Fruit fly (Drosophila melanogaster) whole organism, pupa: Measurements from ENCODE around the gene CG45491.
"Not testable (repeated sequence)": the region's sequence is repeated elsewhere in the genome, so short reads cannot be mapped to it uniquely, and the experiment has no call there.

ENCODE experiments used
- CG10348 ChIP-seq: fragments of 200-800 bp; sonication (Bioruptor generic); IDR thresholded peaks from 2 replicates; pipeline ENCODE4 v1.3.6; 2022; ENCODE audit warnings: missing biosample characterization, missing genetic modification characterization
- CG12605 ChIP-seq: fragments of 200-800 bp; sonication (Bioruptor generic); IDR thresholded peaks from 2 replicates; pipeline ENCODE4 v1.3.6; 2022; ENCODE audit warnings: missing biosample characterization, missing genetic modification characterization
- CG13204 ChIP-seq: fragments of 200-800 bp; sonication (Bioruptor generic); optimal IDR thresholded peaks from 2 replicates; lab custom pipeline; 2018; ENCODE audit warnings: missing biosample characterization, mild to moderate bottlenecking, missing genetic modification characterization, moderate library complexity
- CG14655 ChIP-seq: fragments of 200-800 bp; sonication (Bioruptor generic); optimal IDR thresholded peaks from 3 replicates; lab custom pipeline; 2017; ENCODE audit warnings: mild to moderate bottlenecking, missing biosample characterization, missing genetic modification reagents, missing genetic modification characterization
- CG15710 ChIP-seq: fragments of 200-800 bp; sonication (Bioruptor generic); optimal IDR thresholded peaks from 2 replicates; lab custom pipeline; 2018; ENCODE audit warnings: missing biosample characterization, mild to moderate bottlenecking, missing genetic modification characterization, moderate library complexity
- CG17806 ChIP-seq: fragments of 200-800 bp; sonication (Bioruptor generic); optimal IDR thresholded peaks from 2 replicates; lab custom pipeline; 2018; ENCODE audit warnings: missing biosample characterization, mild to moderate bottlenecking, missing genetic modification characterization, moderate library complexity
- CG32121 ChIP-seq: fragments of 200-800 bp; sonication (Bioruptor generic); IDR thresholded peaks from 2 replicates; pipeline ENCODE4 v1.3.6; 2022; ENCODE audit warnings: missing biosample characterization, missing genetic modification characterization
- CG34367 ChIP-seq: fragments of 200-800 bp; sonication (Bioruptor generic); optimal IDR thresholded peaks from 2 replicates; lab custom pipeline; 2018; ENCODE audit warnings: missing biosample characterization, mild to moderate bottlenecking, missing genetic modification characterization
- CG4496 ChIP-seq: fragments of 200-800 bp; sonication (Bioruptor generic); IDR thresholded peaks from 3 replicates; pipeline ENCODE4 v1.3.6; 2022; ENCODE audit warnings: missing biosample characterization, missing genetic modification characterization
- CG8159 ChIP-seq: fragments of 200-800 bp; sonication (Bioruptor generic); optimal IDR thresholded peaks from 3 replicates; lab custom pipeline; 2018; ENCODE audit warnings: missing biosample characterization, mild to moderate bottlenecking, missing genetic modification characterization, moderate library complexity
- CG8301 ChIP-seq: fragments of 200-800 bp; sonication (Bioruptor generic); optimal IDR thresholded peaks from 2 replicates; lab custom pipeline; 2018; ENCODE audit warnings: missing biosample characterization, mild to moderate bottlenecking, missing genetic modification characterization
- CG9948 ChIP-seq: fragments of 200-800 bp; sonication (Bioruptor generic); optimal IDR thresholded peaks from 2 replicates; lab custom pipeline; 2018; ENCODE audit warnings: missing biosample characterization, mild to moderate bottlenecking, missing genetic modification characterization, moderate library complexity
- D1 ChIP-seq: fragments of 200-800 bp; sonication (Bioruptor generic); optimal IDR thresholded peaks from 2 replicates; lab custom pipeline; 2018; ENCODE audit warnings: missing biosample characterization, mild to moderate bottlenecking, missing genetic modification characterization, moderate library complexity
- Ets98B ChIP-seq: fragments of 200-800 bp; sonication (Bioruptor generic); IDR thresholded peaks from 2 replicates; pipeline ENCODE4 v1.3.6; 2022; ENCODE audit warnings: missing biosample characterization, missing genetic modification characterization
- Pif1A ChIP-seq: fragments of 200-800 bp; sonication (Bioruptor generic); optimal IDR thresholded peaks from 3 replicates; lab custom pipeline; 2016; ENCODE audit warnings: missing biosample characterization, missing genetic modification characterization
- Pif1B ChIP-seq: fragments of 200-800 bp; sonication (Bioruptor generic); optimal IDR thresholded peaks from 3 replicates; lab custom pipeline; 2016; ENCODE audit warnings: missing biosample characterization, missing genetic modification characterization
- Snoo ChIP-seq: fragments of 200-800 bp; sonication (Bioruptor generic); optimal IDR thresholded peaks from 3 replicates; lab custom pipeline; 2017; ENCODE audit warnings: missing biosample characterization, mild to moderate bottlenecking, missing genetic modification characterization, inconsistent platforms
- fd96Ca ChIP-seq: fragments of 200-800 bp; sonication (Bioruptor generic); IDR thresholded peaks from 3 replicates; pipeline ENCODE4 v1.3.6; 2022; ENCODE audit warnings: missing biosample characterization, missing genetic modification characterization
- gl ChIP-seq: fragments of 200-800 bp; sonication (Bioruptor generic); optimal IDR thresholded peaks from 2 replicates; lab custom pipeline; 2018; ENCODE audit warnings: missing biosample characterization, mild to moderate bottlenecking, missing genetic modification characterization
- rn ChIP-seq: fragments of 200-800 bp; sonication (Bioruptor generic); IDR thresholded peaks from 2 replicates; pipeline ENCODE4 v1.3.6; 2022; ENCODE audit warnings: missing biosample characterization, missing genetic modification characterization

CG45491 gene

DNA sequence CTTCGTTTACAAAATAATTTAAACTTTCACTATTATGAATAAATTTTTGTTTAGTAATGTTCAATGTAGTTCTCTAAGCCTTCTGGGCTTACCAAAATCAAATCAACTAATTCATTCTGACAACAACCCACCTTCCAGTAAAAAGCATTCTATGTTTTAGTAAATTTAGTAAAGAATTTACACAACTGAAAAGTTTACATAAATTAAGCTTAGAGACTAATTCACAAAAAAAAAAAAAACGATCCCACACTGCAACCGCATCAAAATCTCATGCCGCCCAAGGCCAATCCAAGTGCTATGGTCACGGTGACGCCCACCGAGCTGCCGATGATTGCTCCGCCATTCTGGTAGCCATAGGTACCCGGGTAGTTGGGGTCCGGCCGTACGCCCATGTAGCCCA is 10.0 kb upstream of the CG45491 start, which contains the start of gene CG45493:
Gene CG45493, minus strand, starts transcription at position 101 of the 400 bp plus-strand sequence.
- TF ChIP-seq CG12605 (GFP tag; lab: Robert Waterston, UW); Pif1A (GFP tag; lab: Kevin White, UChicago); fd96Ca (GFP tag; lab: Robert Waterston, UW): not testable (repeated sequence)

dm6 chrX:19944047-19944446 is 5.3 kb upstream of the CG45491 start, which contains the start of gene CG45492:
TSS of gene CG45492 (minus strand) at chrX:19944147.
- TF ChIP-seq CG10348 (GFP tag; lab: Robert Waterston, UW); D1 (tag; lab: Kevin White, UChicago); CG9948 (tag; lab: Kevin White, UChicago): not testable (repeated sequence)

dm6 chrX:19934194-19934593 is 4.6 kb downstream of the CG45491 start, which contains the start of gene CG45490:
TSS of gene CG45490 (minus strand) at chrX:19934294.
- TF ChIP-seq CG14655 (GFP tag; lab: Kevin White, UChicago); CG9948 (tag; lab: Kevin White, UChicago); Snoo (tag; lab: Kevin White, UChicago): not testable (repeated sequence)

DNA sequence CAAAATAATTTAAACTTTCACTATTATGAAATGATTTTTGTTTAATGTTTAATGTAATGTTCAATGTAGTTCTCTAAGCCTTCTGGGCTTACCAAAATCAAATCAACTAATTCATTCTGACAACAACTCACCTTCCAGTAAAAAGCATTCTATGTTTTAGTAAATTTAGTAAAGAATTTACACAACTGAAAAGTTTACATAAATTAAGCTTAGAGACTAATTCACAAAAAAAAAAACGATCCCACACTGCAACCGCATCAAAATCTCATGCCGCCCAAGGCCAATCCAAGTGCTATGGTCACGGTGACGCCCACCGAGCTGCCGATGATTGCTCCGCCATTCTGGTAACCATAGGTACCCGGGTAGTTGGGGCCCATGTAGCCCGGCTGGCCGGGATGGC is 9.7 kb downstream of the CG45491 start, which contains the start of gene CG45489:
Gene CG45489, minus strand, starts transcription at position 101 of the 400 bp plus-strand sequence.
- not testable (repeated sequence) for TF ChIP-seq CG8159 (tag; lab: Kevin White, UChicago); CG10348 (GFP tag; lab: Robert Waterston, UW); CG34367 (tag; lab: Kevin White, UChicago)

DNA sequence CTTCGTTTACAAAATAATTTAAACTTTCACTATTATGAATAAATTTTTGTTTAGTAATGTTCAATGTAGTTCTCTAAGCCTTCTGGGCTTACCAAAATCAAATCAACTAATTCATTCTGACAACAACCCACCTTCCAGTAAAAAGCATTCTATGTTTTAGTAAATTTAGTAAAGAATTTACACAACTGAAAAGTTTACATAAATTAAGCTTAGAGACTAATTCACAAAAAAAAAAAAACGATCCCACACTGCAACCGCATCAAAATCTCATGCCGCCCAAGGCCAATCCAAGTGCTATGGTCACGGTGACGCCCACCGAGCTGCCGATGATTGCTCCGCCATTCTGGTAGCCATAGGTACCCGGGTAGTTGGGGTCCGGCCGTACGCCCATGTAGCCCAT is 18.5 kb downstream of the CG45491 start, which contains the start of gene CG45488:
Gene CG45488, minus strand, starts transcription at position 101 of the 400 bp plus-strand sequence.
- not testable (repeated sequence) for TF ChIP-seq CG10348 (GFP tag; lab: Robert Waterston, UW); Pif1A (GFP tag; lab: Kevin White, UChicago); CG4496
- TF ChIP-seq, all 21 proteins: peak for 0; not testable (repeated sequence) for 21

- TF ChIP-seq gl (tag; lab: Kevin White, UChicago); CG12605 (GFP tag; lab: Robert Waterston, UW); CG9948 (tag; lab: Kevin White, UChicago): not testable (repeated sequence)
These were observed 23.6 kb downstream of the CG45491 start, which contains the start of gene CG45487 for dm6 chrX:19915181-19915580. TSS of gene CG45487 (minus strand) at chrX:19915281.

DNA sequence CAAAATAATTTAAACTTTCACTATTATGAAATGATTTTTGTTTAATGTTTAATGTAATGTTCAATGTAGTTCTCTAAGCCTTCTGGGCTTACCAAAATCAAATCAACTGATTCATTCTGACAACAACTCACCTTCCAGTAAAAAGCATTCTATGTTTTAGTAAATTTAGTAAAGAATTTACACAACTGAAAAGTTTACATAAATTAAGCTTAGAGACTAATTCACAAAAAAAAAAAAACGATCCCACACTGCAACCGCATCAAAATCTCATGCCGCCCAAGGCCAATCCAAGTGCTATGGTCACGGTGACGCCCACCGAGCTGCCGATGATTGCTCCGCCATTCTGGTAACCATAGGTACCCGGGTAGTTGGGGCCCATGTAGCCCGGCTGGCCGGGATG is 28.8 kb downstream of the CG45491 start, which contains the start of gene CG45486:
Gene CG45486, minus strand, starts transcription at position 101 of the 400 bp plus-strand sequence.
- TF ChIP-seq CG17806; CG15710 (tag; lab: Kevin White, UChicago); D1 (tag; lab: Kevin White, UChicago): not testable (repeated sequence)

DNA sequence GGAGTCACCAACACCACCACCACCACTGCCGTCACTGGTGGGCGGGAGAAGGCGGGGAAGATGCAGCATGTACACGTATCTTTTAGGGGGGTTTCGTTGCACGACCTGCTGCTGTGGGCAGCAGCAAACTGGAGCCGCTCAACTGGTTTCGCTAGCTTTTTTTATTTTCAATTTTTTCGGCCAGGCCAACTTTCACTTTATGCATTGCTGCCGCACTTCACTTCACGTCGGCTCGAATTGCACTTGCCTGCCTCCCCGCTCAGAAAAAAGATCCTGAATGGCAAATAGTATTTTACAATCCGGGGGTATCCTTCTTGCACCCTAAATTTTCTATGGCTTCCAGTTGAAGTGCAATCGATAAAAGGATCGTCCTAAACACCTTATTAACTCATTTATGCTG is 38.8 kb downstream of the CG45491 start:
- TF ChIP-seq Snoo (tag; lab: Kevin White, UChicago) = no peak
- no peak for TF ChIP-seq CG34367 (tag; lab: Kevin White, UChicago)
- no peak for TF ChIP-seq Pif1A (GFP tag; lab: Kevin White, UChicago)
- no peak for TF ChIP-seq D1 (tag; lab: Kevin White, UChicago)
- no peak for TF ChIP-seq gl (tag; lab: Kevin White, UChicago)
- no peak for TF ChIP-seq CG32121
- TF ChIP-seq CG17806 = no peak
- no peak for TF ChIP-seq CG8301
- TF ChIP-seq Pif1B (GFP tag; lab: Kevin White, UChicago) = no peak
- no peak for TF ChIP-seq CG15710 (tag; lab: Kevin White, UChicago)
- TF ChIP-seq fd96Ca (GFP tag; lab: Robert Waterston, UW) = no peak
- no peak for TF ChIP-seq CG9948 (tag; lab: Kevin White, UChicago)
- no peak for TF ChIP-seq rn
- no peak for TF ChIP-seq CG13204 (GFP tag; lab: Kevin White, UChicago)
- TF ChIP-seq CG12605 (GFP tag; lab: Robert Waterston, UW) = no peak
- TF ChIP-seq CG14655 (GFP tag; lab: Kevin White, UChicago) = no peak
- TF ChIP-seq CG10348 (GFP tag; lab: Robert Waterston, UW) = no peak
- TF ChIP-seq Ets98B = no peak
